Fruit fly (Drosophila melanogaster) whole organism, larva: ENCODE measurements around the gene BoYb.
A peak's percentile ranks its signal among the peaks of the same experiment; 100 is the strongest.

Source experiments
- noc ChIP-seq: fragments of 200-800 bp; sonication (Bioruptor generic); optimal IDR thresholded peaks from 3 replicates; lab custom pipeline; 2019; ENCODE audit warnings: missing biosample characterization, mild to moderate bottlenecking, missing genetic modification characterization, moderate library complexity

Gene BoYb

DNA sequence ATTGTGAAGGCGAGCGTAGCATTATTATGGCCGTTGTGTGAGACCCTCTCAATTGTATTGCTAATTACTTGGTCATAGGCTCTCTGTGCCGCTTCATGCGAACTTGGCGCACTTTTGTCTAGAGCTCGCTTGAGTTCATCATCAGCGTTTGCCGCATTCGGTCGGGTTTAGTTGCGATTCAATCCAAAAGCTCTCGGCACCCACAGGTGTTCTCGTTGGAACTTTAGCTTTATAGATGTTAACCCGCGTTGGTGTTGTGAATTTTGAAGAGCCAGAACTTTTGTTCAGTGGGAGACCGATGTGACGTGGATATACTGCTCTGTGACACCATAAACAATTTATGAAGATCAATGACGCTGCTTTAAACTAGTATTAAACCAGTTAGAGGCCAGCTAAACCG, 20.8 kb upstream of the BoYb start, which contains the start of gene slif:
Gene slif (plus strand): TSS at position 132 of the 400 bp plus-strand sequence.
- TF ChIP-seq noc = no peak

DNA sequence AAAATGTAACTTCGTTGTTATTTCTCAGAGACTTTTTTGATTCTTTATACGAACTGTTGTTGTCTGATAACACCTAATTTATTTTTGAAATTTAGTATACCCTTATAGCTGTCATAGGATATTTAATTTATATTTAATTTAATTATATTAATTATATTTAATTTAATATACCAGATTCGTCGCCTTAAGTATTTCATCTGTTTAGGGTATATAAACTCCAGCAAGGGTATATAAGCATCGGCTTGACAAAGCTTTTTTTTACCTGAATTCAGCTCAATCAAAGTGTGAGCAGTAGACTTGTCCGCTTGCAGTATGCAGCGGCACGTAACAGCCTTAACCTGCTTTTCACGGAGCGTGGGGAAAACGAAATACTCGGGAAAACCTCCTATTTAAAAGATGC, 18.1 kb upstream of the BoYb start:
- TF ChIP-seq noc = no peak

DNA sequence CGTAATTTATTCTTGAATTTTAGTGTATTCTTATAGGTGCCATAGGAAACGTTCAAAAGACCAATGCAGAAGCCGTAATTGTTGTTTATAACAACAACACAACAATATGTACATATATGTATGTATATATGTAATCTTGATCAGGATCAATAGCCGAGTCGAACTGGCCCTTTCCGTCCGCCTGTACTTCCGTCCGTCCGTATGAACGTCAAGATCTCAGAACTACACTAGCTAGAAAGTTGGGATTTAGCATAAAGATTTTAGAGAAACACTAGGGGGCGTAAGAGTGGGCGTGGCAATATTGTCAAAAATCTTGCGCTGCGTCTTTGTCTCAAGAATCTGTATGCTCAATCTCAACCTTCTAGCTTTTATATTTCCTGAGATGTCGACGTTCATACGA, 17.2 kb upstream of the BoYb start:
- no peak for TF ChIP-seq noc

DNA sequence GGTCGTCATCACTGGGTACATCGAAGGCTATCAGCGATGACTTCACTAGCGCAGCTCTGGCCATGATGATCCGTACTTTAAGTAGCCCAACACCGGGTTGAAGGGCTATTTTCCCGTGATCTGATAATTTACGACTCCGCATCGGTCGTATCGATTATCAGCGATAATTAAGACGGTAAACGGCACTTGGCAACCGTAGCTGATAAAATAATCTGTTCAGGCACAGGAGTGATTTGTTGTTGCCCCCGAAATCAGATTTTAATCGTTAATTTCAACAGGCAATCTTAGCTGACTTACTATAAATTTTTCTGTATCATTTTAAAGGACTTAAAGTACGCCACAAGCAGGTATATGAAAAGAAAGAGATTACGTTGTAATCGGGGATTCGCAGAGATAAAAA, 15.9 kb upstream of the BoYb start:
- TF ChIP-seq noc = peak; percentile 62

DNA sequence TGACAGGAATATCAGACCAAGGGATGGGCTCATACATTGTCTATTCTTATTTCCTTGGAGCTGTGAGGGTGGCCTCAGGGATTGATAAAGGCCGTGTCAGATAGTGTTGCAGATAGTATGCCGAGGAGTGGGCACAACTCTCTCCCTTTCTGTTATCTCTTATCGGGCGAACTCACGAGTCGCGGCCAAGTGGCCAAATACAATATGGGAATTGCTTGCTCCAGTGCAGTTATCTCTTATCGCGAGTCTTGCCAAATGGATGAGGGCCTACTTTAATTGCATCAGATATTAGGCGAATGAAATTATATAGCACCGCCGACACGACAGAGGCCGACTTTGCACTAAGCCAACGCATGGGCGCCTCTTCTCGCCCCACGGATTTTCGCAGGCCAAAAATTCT, 14.8 kb upstream of the BoYb start:
- no peak for TF ChIP-seq noc

DNA sequence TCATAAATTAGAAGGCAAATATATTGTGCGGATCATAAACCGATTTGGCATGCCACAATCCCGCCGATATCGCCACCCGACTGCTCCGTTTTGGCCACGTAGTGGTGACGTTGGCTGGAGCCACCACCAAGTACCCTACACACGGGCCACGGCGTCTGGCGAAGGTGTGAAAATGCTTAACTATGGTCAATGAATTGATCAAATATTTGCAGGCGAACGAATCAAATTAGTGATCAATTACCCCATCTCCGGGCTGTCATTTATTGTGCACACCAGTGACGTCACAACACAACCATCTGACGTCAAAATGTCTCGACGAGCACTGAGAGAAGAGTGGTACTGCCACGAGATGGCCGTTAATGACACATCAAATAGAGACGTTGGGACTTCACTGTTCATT, 14.0 kb upstream of the BoYb start:
- no peak for TF ChIP-seq noc

DNA sequence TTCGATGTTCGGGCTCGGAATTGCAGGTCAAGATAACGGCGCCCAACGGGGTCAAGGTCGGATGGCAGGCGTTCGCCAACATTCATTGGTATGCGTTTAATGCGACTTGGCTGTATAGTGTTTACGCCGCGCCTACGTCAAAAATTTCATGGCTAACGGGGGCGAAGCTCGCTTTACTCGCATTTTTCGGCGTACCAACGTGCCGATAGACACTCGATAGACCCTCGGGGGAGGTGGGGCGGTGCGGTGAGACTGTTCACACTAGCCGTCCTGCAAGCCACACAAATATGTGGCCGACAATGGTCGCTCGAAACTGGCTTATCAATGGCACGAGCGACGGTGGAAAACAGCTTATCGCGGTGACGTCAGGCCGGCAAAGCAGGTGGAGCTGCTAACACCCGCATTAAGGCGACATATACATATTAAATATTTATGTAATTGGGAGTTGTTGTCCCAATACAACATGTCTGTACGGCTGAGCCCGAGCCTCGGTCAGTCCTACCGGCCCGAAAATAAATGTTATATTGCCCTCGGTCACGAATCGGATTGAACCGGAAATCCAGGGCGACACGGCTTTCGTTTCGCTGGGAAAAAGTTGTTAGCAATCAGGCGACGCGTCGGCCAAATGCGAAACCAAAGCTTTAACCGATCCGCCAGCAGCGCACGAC, 13.0 kb upstream of the BoYb start:
- TF ChIP-seq noc = no peak

DNA sequence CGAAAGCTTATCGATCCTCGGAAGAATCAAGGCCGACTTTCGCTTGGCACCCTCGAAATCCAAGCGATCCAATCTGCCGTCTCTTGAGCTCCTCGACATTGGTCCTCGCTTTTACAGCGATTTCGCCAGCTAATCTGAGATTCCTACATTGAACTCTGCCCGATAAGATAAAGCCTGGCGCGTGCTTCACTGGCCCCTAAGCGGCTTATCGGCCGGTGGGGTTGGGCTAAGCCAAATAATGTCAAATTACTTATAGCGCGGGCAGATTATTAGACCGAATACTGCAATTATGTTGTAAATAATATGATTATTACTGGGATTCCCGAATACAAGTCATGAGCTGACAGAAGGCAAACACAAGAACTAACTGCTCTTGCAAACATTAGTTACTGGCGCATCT, 11.7 kb upstream of the BoYb start:
- no peak for TF ChIP-seq noc

DNA sequence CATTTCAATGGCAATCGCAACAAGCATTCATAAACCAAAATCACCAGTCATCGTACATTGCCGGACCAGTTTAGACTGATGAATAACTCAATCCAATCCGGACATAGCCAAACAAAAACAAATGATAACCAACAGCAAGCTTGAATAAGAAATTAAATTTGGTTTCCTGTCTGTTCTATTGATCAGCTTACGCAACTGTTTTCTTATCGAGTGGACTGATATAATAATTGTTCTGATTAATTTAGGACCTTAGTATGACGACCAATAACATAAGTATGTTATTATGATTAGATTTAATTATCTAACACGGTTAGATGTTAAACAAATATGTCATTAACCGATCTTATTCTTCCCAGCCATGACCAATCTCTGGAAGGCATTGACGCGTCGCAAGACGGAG, 10.7 kb upstream of the BoYb start:
- no peak for TF ChIP-seq noc

DNA sequence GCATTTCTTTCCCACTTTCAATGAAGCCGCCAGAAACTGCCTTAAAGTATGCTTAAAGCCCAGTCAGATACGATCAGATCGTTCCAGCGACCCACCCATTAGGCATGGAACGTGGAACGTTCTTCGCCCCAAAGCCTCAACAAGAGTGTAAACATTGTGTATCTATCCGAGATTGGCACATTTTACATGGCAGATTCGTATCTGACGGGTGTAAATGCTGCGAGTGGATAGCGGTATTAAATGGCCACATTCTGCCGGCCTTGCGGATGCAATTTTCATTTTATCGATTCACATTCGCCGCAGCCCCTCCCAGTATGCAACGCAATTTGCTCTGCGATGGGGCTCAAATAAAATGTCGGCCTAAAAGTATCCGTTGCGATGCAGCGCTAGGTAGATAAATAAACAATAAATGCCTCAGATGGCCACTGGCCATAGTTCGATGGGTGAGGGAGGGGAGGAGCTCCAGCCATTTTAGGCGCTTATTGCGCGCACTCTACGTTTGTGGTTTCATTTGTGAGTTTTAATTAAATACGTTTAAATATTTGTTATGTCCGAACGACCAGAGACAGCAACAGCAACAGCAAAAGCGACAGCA, 6.9 kb upstream of the BoYb start:
- TF ChIP-seq noc = no peak

DNA sequence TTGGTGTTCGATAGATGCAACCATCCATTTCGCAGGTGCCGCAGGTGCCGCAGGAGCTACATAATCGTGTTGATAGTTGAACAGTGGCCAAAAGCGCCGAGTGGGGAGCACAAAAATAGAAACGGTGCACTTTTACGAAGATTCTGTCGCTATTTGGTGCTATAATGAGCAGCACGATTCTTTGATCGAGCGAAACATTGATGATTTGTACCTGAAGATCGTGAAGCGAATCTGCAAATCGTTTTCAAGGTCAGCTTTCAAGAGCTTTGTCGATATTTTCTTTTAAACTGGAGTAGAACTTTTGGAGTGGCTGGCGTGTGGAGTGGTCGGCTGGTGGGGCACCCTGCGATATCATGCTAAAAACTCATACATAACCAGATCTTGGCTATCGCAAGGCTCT, 3.3 kb upstream of the BoYb start, which contains the start of gene CG11131:
Gene CG11131 (plus strand): TSS at position 301 of the 400 bp plus-strand sequence.
- TF ChIP-seq noc = no peak

DNA sequence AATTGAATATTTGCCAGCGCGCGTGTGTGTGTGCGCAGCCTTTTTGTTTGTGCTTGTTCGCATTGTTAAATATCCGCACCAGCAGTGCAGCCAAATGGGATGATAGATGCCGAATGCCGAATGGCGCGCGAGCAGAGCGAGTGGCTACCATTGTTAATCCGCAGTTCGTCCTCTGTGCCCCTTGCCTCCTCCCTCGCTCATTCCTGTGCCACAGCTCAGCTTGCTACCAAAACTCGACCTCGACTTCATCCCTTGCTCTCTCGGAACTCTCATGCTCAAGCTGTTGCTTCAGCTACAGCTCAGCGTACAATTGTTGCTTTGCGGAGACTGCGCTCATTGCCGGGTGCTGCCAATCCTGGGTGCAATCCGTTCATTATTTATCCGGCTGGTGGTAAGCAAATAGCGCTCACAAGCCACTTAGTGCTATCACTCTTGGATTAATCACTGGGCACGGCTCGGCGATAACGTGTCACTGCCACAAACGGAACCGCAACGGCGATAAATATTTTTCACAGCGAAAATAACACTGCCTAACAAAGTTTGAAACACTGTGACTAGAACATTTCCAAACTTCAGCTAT, 7.7 kb downstream of the BoYb start:
- no peak for TF ChIP-seq noc

DNA sequence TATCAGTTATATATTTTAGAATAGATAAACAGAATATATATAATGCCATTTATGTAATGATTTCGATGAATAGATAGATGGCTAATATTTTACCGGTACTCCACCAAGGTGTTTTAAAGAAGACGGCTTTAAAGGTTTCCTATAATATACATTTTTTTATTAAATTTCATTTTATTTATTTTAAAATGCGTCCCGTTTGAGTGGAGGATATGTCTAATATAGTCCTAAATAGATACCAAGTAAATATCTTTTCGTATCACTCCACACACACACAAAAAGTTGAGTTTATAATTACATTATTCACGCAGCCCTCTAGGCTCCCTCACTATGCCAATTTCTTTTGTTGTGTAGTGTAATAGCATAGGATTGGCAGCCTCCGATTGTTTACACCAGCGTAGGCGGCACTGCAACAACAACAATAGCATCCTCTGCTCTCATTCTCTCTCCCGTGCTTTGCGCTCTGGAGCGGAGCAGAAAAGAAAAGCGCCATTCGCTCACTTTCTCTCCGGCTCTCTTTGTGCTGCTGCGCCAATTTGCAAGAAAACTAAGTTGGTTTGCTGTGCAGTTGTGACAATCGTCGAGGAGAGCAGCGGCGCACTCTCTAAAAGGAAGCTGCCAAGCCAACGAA, 8.3 kb downstream of the BoYb start, which contains the start of gene CG12768:
Gene CG12768 (plus strand): TSS at position 578 of the 628 bp plus-strand sequence.
- no peak for TF ChIP-seq noc

DNA sequence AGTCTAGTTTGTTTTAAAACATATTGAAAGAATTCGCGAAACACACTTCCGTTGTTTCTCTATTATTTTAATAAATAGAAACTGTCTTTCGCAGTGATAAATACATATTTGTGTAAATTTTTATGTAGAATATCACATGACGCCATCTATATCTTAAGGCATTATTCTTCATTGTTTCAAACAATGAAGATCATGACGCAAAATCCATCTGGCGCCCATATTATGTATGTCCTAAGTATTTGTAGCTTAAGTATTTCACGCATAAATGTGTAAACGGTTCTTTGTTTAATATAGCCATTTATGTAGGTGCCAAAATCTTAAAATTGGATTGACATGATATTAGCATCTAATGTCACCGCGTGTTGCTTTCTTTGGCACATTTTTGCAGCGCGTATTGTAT, 38.5 kb downstream of the BoYb start:
- no peak for TF ChIP-seq noc

DNA sequence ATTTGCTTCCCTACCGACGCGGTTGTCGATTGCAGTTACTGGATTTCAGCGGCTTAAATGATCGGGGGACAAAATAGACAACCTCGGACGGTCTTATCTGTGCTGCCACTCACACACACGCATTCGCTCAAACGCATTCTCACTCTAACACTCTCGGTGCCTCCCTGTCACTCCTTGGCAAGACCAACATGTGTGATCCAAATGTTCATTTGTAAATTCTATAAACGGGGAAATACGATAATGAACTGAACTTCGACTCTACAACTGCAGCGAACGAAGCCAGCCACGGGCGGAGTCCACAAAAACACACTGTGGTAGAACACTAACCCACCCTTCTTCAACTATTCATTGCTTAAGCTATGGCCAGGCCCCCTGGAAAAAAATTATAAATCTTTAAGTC, 41.8 kb downstream of the BoYb start:
- TF ChIP-seq noc = no peak

DNA sequence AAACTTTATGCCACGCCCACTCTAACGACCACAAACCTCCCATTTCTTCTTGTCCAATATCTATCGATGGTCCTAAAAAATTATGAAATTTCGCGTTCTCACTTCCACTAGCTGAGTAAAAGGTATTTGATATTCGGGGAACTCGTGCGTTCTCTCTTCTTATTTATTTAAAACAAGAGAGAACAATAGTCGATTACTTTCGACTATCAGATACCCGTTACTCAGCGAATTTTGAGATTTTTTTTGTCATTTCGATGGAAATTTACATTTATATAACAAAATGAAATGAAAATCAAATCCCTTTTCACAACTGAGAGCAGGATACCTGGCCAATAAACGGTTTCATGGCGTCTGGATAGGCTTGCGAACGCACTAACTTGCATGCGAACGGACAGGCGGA, 42.8 kb downstream of the BoYb start:
- TF ChIP-seq noc = no peak

DNA sequence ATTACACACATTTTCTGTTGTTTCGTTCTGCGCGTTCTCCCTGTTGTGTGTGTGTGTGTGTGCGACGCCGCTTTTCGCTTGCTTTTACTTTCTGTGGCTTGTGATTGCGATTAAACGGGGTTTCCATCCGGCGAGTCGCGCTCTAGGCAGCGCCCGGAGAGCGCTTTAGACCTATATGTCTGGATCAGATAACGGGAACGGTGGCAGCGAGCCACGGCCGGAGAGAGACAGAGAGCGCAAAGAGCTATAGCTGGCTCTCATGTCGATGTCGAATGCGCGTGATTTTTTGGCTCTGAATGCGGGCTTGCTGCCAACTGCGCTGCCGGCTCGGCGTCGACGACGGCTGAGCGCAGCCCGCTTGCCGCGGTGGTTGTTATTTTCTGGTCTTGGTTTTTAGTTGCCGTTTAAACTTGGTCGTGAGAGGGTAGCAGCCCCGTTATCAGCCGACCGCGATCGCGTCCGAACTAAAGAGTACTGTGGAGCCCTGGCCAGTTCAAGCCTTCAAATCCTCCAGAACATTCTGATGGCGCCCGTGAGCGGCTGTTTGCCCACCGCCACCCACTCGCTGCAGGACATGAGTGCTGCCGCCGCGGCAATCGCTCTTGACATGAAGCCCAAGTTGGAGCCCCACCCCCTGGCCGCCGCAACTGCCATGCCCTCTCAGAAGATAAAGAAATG, 43.7 kb downstream of the BoYb start, which contains the start of gene Mes2:
Gene Mes2 (plus strand): TSS at position 394 of the 678 bp plus-strand sequence.
- TF ChIP-seq noc = no peak
